Worm (Caenorhabditis elegans) whole organism, L2 larva: ENCODE results near the gene jmjd-1.2.

Source experiments
- ceh-16 ChIP-seq: fragments of 150-350 bp; optimal IDR thresholded peaks from 2 replicates; lab custom pipeline; 2014; ENCODE audit warnings: missing biosample characterization, missing genetic modification characterization
- ztf-4 ChIP-seq: fragments of 150-350 bp; optimal IDR thresholded peaks from 2 replicates; lab custom pipeline; 2014; ENCODE audit warnings: missing biosample characterization, missing genetic modification characterization

DNA sequence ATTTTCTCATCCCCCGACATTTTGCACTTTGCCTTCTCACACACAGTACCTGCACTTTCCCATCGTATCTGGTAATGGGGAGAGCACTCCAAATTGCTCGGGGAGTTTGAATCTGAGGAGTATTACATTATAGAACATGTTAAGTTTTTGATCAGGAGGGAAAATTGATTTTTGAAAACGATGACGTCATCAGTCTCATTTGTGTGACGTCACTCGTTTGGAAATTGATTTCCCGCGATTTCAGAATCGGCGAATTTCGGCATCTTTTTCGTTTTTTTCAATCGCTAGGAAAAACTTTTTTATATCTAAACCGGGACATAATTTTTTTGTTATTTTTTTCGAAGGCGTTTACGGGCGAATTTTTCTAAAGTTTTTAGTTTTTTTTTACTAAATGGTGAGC, 12.5 kb downstream of the jmjd-1.2 start:
- TF ChIP-seq ztf-4 (tag; lab: Kevin White, UChicago) (no peak), ceh-16 (tag; lab: Kevin White, UChicago) (no peak)
